Fruit fly (Drosophila melanogaster): ENCODE results near the gene CG13850.

CG13850 gene

dm6 chr3R:22372535-22372934, 38.2 kb downstream of the CG13850 start, which contains the start of gene CG7069:
Gene CG7069 (plus strand): TSS chr3R:22372835.
- TF ChIP-seq CG9705 (GFP tag; optimal IDR thresholded peaks at IDR 0.05) (no peak), HLH106 (tag; optimal IDR thresholded peaks at IDR 0.05) (no peak), Hr78 (GFP tag; optimal IDR thresholded peaks at IDR 0.05) (no peak), N (GFP tag; optimal IDR thresholded peaks at IDR 0.05) (no peak), Hr83 (GFP tag; optimal IDR thresholded peaks at IDR 0.05; ENCODE audit: poor library complexity, severe bottlenecking) (no peak), psq (GFP tag; optimal IDR thresholded peaks at IDR 0.05) (no peak), rgr (GFP tag; optimal IDR thresholded peaks at IDR 0.05) (no peak), foxo (GFP tag; optimal IDR thresholded peaks at IDR 0.05) (no peak), CrebA (GFP tag; optimal IDR thresholded peaks at IDR 0.05; ENCODE audit: borderline replicate concordance) (no peak), OdsH (GFP tag; optimal IDR thresholded peaks at IDR 0.05) (no peak), dsf (GFP tag; optimal IDR thresholded peaks at IDR 0.05; ENCODE audit: borderline replicate concordance) (no peak), tai (GFP tag; optimal IDR thresholded peaks at IDR 0.05) (no peak), fru (GFP tag; optimal IDR thresholded peaks at IDR 0.05) (no peak), Jra (GFP tag; optimal IDR thresholded peaks at IDR 0.05) (no peak), pan (optimal IDR thresholded peaks at IDR 0.05) (no peak), brk (GFP tag; optimal IDR thresholded peaks at IDR 0.05) (no peak), dl (GFP tag; optimal IDR thresholded peaks at IDR 0.05; ENCODE audit: insufficient read depth in 1 of 2, partially characterized antibody in 2 of 2) (no peak), Hnf4 (GFP tag; optimal IDR thresholded peaks at IDR 0.05) (no peak), CG32264 (GFP tag; optimal IDR thresholded peaks at IDR 0.05) (no peak), usp (GFP tag; optimal IDR thresholded peaks at IDR 0.05) (no peak)

dm6 chr3R:22368777-22369214, 41.9 kb downstream of the CG13850 start:
- TF ChIP-seq HLH106 (tag; optimal IDR thresholded peaks at IDR 0.05) (peak; percentile 48), Rel (GFP tag; optimal IDR thresholded peaks at IDR 0.05) (no peak), Rel (tag; optimal IDR thresholded peaks at IDR 0.05) (no peak), OdsH (GFP tag; optimal IDR thresholded peaks at IDR 0.05) (peak; percentile 69), Hr78 (GFP tag; optimal IDR thresholded peaks at IDR 0.05) (no peak), dsf (GFP tag; optimal IDR thresholded peaks at IDR 0.05; ENCODE audit: borderline replicate concordance) (no peak), Dif (GFP tag; optimal IDR thresholded peaks at IDR 0.05; ENCODE audit: partially characterized antibody) (no peak), N (GFP tag; optimal IDR thresholded peaks at IDR 0.05) (no peak), Sp1 (GFP tag; optimal IDR thresholded peaks at IDR 0.05) (peak; percentile 60), sv (GFP tag; optimal IDR thresholded peaks at IDR 0.05) (peak; percentile 78), lola (GFP tag; optimal IDR thresholded peaks at IDR 0.05) (no peak), Jra (GFP tag; optimal IDR thresholded peaks at IDR 0.05) (no peak), psq (GFP tag; optimal IDR thresholded peaks at IDR 0.05) (peak; percentile 67), Myc (optimal IDR thresholded peaks at IDR 0.05) (no peak), GATAd (GFP tag; optimal IDR thresholded peaks at IDR 0.05) (no peak), pan (optimal IDR thresholded peaks at IDR 0.05) (no peak), jim (GFP tag; optimal IDR thresholded peaks at IDR 0.05) (no peak), usp (GFP tag; optimal IDR thresholded peaks at IDR 0.05) (no peak), woc (GFP tag; optimal IDR thresholded peaks at IDR 0.05) (peak; percentile 74), Mio (GFP tag; optimal IDR thresholded peaks at IDR 0.05) (no peak), dl (GFP tag; optimal IDR thresholded peaks at IDR 0.05; ENCODE audit: insufficient read depth in 1 of 2, partially characterized antibody in 2 of 2) (no peak), Abd-B (GFP tag; optimal IDR thresholded peaks at IDR 0.05) (no peak), dmrt93B (GFP tag; optimal IDR thresholded peaks at IDR 0.05) (no peak), Dfd (GFP tag; optimal IDR thresholded peaks at IDR 0.05) (no peak), fru (GFP tag; optimal IDR thresholded peaks at IDR 0.05) (peak; percentile 83), tai (GFP tag; optimal IDR thresholded peaks at IDR 0.05) (no peak), br (GFP tag; optimal IDR thresholded peaks at IDR 0.05) (peak; percentile 74), Hnf4 (GFP tag; optimal IDR thresholded peaks at IDR 0.05) (no peak), foxo (GFP tag; optimal IDR thresholded peaks at IDR 0.05) (peak in 1 of 2 experiments; percentile 79), brk (GFP tag; optimal IDR thresholded peaks at IDR 0.05) (no peak), rgr (GFP tag; optimal IDR thresholded peaks at IDR 0.05) (peak; percentile 69), Hr83 (GFP tag; optimal IDR thresholded peaks at IDR 0.05; ENCODE audit: poor library complexity, severe bottlenecking) (no peak), h (GFP tag; optimal IDR thresholded peaks at IDR 0.05) (peak; percentile 57), Vsx2 (GFP tag; optimal IDR thresholded peaks at IDR 0.05; ENCODE audit: partially characterized antibody) (no peak), CrebA (GFP tag; optimal IDR thresholded peaks at IDR 0.05; ENCODE audit: borderline replicate concordance) (no peak), CG32264 (GFP tag; optimal IDR thresholded peaks at IDR 0.05) (no peak), sage (GFP tag; optimal IDR thresholded peaks at IDR 0.05) (peak; percentile 30), CG9705 (GFP tag; optimal IDR thresholded peaks at IDR 0.05) (no peak), ey (GFP tag; optimal IDR thresholded peaks at IDR 0.05) (peak; percentile 60)

Data from whole organism, wandering third instar larva.